Worm (Caenorhabditis elegans) whole organism, L3 larva: Measurements from ENCODE around the gene T23F2.5.

ENCODE experiments used
- daf-12 ChIP-seq: fragments of 150-350 bp; optimal IDR thresholded peaks from 2 replicates; lab custom pipeline; 2014; ENCODE audit warnings: missing biosample characterization, missing genetic modification reagents, missing genetic modification characterization
- fos-1 ChIP-seq: fragments of 150-350 bp; optimal IDR thresholded peaks from 2 replicates; lab custom pipeline; 2014; ENCODE audit warnings: missing biosample characterization, missing genetic modification characterization

ce11 chrX:5516365-5516764 is 598 bp downstream of the T23F2.5 start:
- no peak for TF ChIP-seq daf-12 (tag; lab: Kevin White, UChicago)
- no peak for TF ChIP-seq fos-1 (tag; lab: Kevin White, UChicago)
